Worm (Caenorhabditis elegans): ENCODE data around the gene cwp-2.

Gene cwp-2

ce11 chrV:4889477-4889876 lies 47.0 kb upstream of the cwp-2 start, which contains the start of gene ugt-12 (continued):
- TF ChIP-seq dve-1 (tag; optimal IDR thresholded peaks at IDR 0.05; ENCODE audit: insufficient read depth) (peak; percentile 35), hif-1 (tag; optimal IDR thresholded peaks at IDR 0.05) (no peak), zip-11 (GFP tag; IDR thresholded peaks at IDR 0.05) (no peak), unc-130 (GFP tag; optimal IDR thresholded peaks at IDR 0.05) (no peak), nhr-28 (tag; optimal IDR thresholded peaks at IDR 0.05) (peak; percentile 93), duxl-1 (tag; optimal IDR thresholded peaks at IDR 0.05; ENCODE audit: poor library complexity) (no peak), aha-1 (tag) (no peak), saeg-2 (GFP tag; IDR thresholded peaks at IDR 0.05) (no peak), nhr-25 (tag; optimal IDR thresholded peaks at IDR 0.05; ENCODE audit: borderline replicate concordance, insufficient read depth) (no peak), hlh-11 (tag; optimal IDR thresholded peaks at IDR 0.05) (peak; percentile 37), cey-2 (tag; optimal IDR thresholded peaks at IDR 0.05; ENCODE audit: borderline replicate concordance, insufficient read depth) (no peak), pqm-1 (tag; optimal IDR thresholded peaks at IDR 0.05) (peak; percentile 71), lin-39 (tag; optimal IDR thresholded peaks at IDR 0.05) (no peak)

ce11 chrV:4885372-4885771 lies 42.9 kb upstream of the cwp-2 start, which contains the start of gene T19H12.3:
Gene T19H12.3 (plus strand): TSS chrV:4885672.
- no peak for TF ChIP-seq nhr-237 (tag; optimal IDR thresholded peaks at IDR 0.05)

ce11 chrV:4884490-4884889 lies 42.0 kb upstream of the cwp-2 start, which contains the start of gene T19H12.12:
Gene T19H12.12 (plus strand): TSS chrV:4884790.
- TF ChIP-seq dmd-9 (GFP tag; IDR thresholded peaks at IDR 0.05) = no peak
- no peak for TF ChIP-seq lir-3 (tag; optimal IDR thresholded peaks at IDR 0.05)
- no peak for TF ChIP-seq nhr-111 (GFP tag; optimal IDR thresholded peaks at IDR 0.05)
- no peak for TF ChIP-seq nhr-11 (tag; optimal IDR thresholded peaks at IDR 0.05)
- no peak for TF ChIP-seq nhr-77 (tag; optimal IDR thresholded peaks at IDR 0.05)
- TF ChIP-seq dmd-8 (GFP tag; IDR thresholded peaks at IDR 0.05) = no peak
- TF ChIP-seq F10B5.3 (tag; optimal IDR thresholded peaks at IDR 0.05) = no peak
- no peak for TF ChIP-seq pqm-1 (tag; optimal IDR thresholded peaks at IDR 0.05)
- TF ChIP-seq unc-62 (GFP tag; optimal IDR thresholded peaks at IDR 0.05 in 1 of 2) = no peak
- no peak for TF ChIP-seq unc-62 (tag; optimal IDR thresholded peaks at IDR 0.05)
- no peak for TF ChIP-seq duxl-1 (tag; optimal IDR thresholded peaks at IDR 0.05; ENCODE audit: poor library complexity)

- TF ChIP-seq arid-1 (GFP tag; conservative IDR thresholded peaks at IDR 0.05) = no peak
- no peak for TF ChIP-seq R02D3.7 (tag; optimal IDR thresholded peaks at IDR 0.05)
- no peak for TF ChIP-seq rbr-2 (tag; optimal IDR thresholded peaks at IDR 0.05)
- no peak for TF ChIP-seq nhr-111 (GFP tag; optimal IDR thresholded peaks at IDR 0.05)
- no peak for TF ChIP-seq dpl-1 (GFP tag; optimal IDR thresholded peaks at IDR 0.05)
- TF ChIP-seq F10B5.3 (tag; optimal IDR thresholded peaks at IDR 0.05) = no peak
- no peak for TF ChIP-seq egl-43 (GFP tag; IDR thresholded peaks at IDR 0.05)
- no peak for TF ChIP-seq vab-7 (GFP tag; IDR thresholded peaks at IDR 0.05)
- TF ChIP-seq unc-130 (GFP tag; optimal IDR thresholded peaks at IDR 0.05) = no peak
- no peak for TF ChIP-seq daf-12 (tag; optimal IDR thresholded peaks at IDR 0.05)
These were observed 38.9 kb upstream of the cwp-2 start, which contains the start of gene str-32 for ce11 chrV:4881377-4881776. Gene str-32 (minus strand): TSS chrV:4881477.

- no peak for TF ChIP-seq ZK337.2 (GFP tag; IDR thresholded peaks at IDR 0.05)
These were observed 36.8 kb upstream of the cwp-2 start, which contains the start of gene T19H12.15 for ce11 chrV:4879251-4879650. Gene T19H12.15 (minus strand): TSS chrV:4879351.

ce11 chrV:4877587-4877986 lies 35.1 kb upstream of the cwp-2 start, which contains the start of gene T19H12.6:
Gene T19H12.6 (minus strand): TSS chrV:4877687.
- no peak for TF ChIP-seq F49E8.2 (tag; optimal IDR thresholded peaks at IDR 0.05; ENCODE audit: borderline replicate concordance)
- TF ChIP-seq hmg-1.1 (GFP tag; IDR thresholded peaks at IDR 0.05) = no peak
- TF ChIP-seq D1046.2 (GFP tag; IDR thresholded peaks at IDR 0.05) = no peak
- TF ChIP-seq tag-97 (GFP tag; IDR thresholded peaks at IDR 0.05) = no peak
- no peak for TF ChIP-seq daf-19 (GFP tag; conservative IDR thresholded peaks at IDR 0.05)
- no peak for TF ChIP-seq zfp-2 (tag; optimal IDR thresholded peaks at IDR 0.05)
- no peak for TF ChIP-seq nhr-77 (tag; optimal IDR thresholded peaks at IDR 0.05)
- no peak for TF ChIP-seq T20F7.1 (GFP tag; optimal IDR thresholded peaks at IDR 0.05)
- no peak for TF ChIP-seq ceh-28 (tag; optimal IDR thresholded peaks at IDR 0.05)
- TF ChIP-seq T26A8.4 (GFP tag; IDR thresholded peaks at IDR 0.05) = no peak
